Fruit fly (Drosophila melanogaster) whole organism, embryonic: ENCODE results near the gene Caper.

Experiments used
- BEAF-32 ChIP-seq: fragments of 200-800 bp; sonication (Bioruptor generic); optimal IDR thresholded peaks from 3 replicates; lab custom pipeline; 2017; ENCODE audit warnings: missing biosample characterization, missing genetic modification characterization, mild to moderate bottlenecking, moderate library complexity, missing genetic modification reagents
- CG10654 ChIP-seq: fragments of 200-800 bp; sonication (Bioruptor generic); optimal IDR thresholded peaks from 2 replicates; lab custom pipeline; 2016; ENCODE audit warnings: missing biosample characterization, missing genetic modification characterization
- CG11456 ChIP-seq: fragments of 200-800 bp; sonication (Bioruptor generic); IDR thresholded peaks from 3 replicates; pipeline ENCODE4 v1.3.6; 2022; ENCODE audit warnings: missing biosample characterization, missing genetic modification characterization
- CG14710 ChIP-seq: fragments of 200-800 bp; sonication (Bioruptor generic); optimal IDR thresholded peaks from 3 replicates; lab custom pipeline; 2019; ENCODE audit warnings: missing biosample characterization, mild to moderate bottlenecking, missing genetic modification characterization, moderate library complexity
- CG16779 ChIP-seq: fragments of 200-800 bp; sonication (Bioruptor generic); IDR thresholded peaks from 2 replicates; pipeline ENCODE4 v1.3.6; 2022; ENCODE audit warnings: missing biosample characterization, missing genetic modification characterization
- CG16815 ChIP-seq: fragments of 200-800 bp; sonication (Bioruptor generic); optimal IDR thresholded peaks from 3 replicates; lab custom pipeline; 2017; ENCODE audit warnings: missing biosample characterization, mild to moderate bottlenecking, missing genetic modification characterization
- CG2116 ChIP-seq: fragments of 200-800 bp; sonication (Bioruptor generic); optimal IDR thresholded peaks from 3 replicates; lab custom pipeline; 2018; ENCODE audit warnings: missing biosample characterization, mild to moderate bottlenecking, missing genetic modification characterization
- CG32767 ChIP-seq: fragments of 200-800 bp; sonication (Bioruptor generic); IDR thresholded peaks from 2 replicates; pipeline ENCODE4 v1.3.6; 2022; ENCODE audit warnings: missing biosample characterization, missing genetic modification characterization
- CG34224 ChIP-seq: fragments of 200-800 bp; sonication (Bioruptor generic); IDR thresholded peaks from 3 replicates; pipeline ENCODE4 v1.3.6; 2022; ENCODE audit warnings: missing biosample characterization, missing genetic modification characterization; ENCODE audit not compliant: partially characterized antibody
- CG4707 ChIP-seq: fragments of 200-800 bp; sonication (Bioruptor generic); optimal IDR thresholded peaks from 2 replicates; lab custom pipeline; 2018; ENCODE audit warnings: missing biosample characterization, mild to moderate bottlenecking, missing genetic modification characterization, moderate library complexity
- CG4820 ChIP-seq: fragments of 200-800 bp; sonication (Bioruptor generic); optimal IDR thresholded peaks from 3 replicates; lab custom pipeline; 2016; ENCODE audit warnings: missing biosample characterization, missing genetic modification characterization
- CG5953 ChIP-seq: fragments of 200-800 bp; sonication (Bioruptor generic); IDR thresholded peaks from 2 replicates; pipeline ENCODE4 v1.3.6; 2022; ENCODE audit warnings: missing biosample characterization, missing genetic modification characterization
- CG6683 ChIP-seq: fragments of 200-800 bp; sonication (Bioruptor generic); optimal IDR thresholded peaks from 2 replicates; lab custom pipeline; 2017; ENCODE audit warnings: missing biosample characterization, mild to moderate bottlenecking, missing genetic modification characterization, missing genetic modification reagents
- CG6765 ChIP-seq: fragments of 200-800 bp; sonication (Bioruptor generic); optimal IDR thresholded peaks from 3 replicates; lab custom pipeline; 2017; ENCODE audit warnings: missing biosample characterization, mild to moderate bottlenecking, missing genetic modification characterization
- CG6813 ChIP-seq: fragments of 200-800 bp; sonication (Bioruptor generic); optimal IDR thresholded peaks from 2 replicates; lab custom pipeline; 2017; ENCODE audit warnings: missing biosample characterization, missing genetic modification characterization, mild to moderate bottlenecking, moderate library complexity, missing genetic modification reagents
- CG8089 ChIP-seq: fragments of 200-800 bp; sonication (Bioruptor generic); optimal IDR thresholded peaks from 3 replicates; lab custom pipeline; 2016; ENCODE audit warnings: missing biosample characterization, missing genetic modification characterization
- Chrac-16 ChIP-seq: fragments of 200-800 bp; sonication (Bioruptor generic); optimal IDR thresholded peaks from 3 replicates; lab custom pipeline; 2016; ENCODE audit warnings: missing biosample characterization, missing genetic modification characterization
- Dek ChIP-seq: fragments of 200-800 bp; sonication (Bioruptor generic); optimal IDR thresholded peaks from 3 replicates; lab custom pipeline; 2019; ENCODE audit warnings: missing biosample characterization, mild to moderate bottlenecking, missing genetic modification characterization, moderate library complexity
- Dll ChIP-seq: fragments of 200-800 bp; sonication (Bioruptor generic); IDR thresholded peaks from 4 replicates; pipeline ENCODE4 v1.3.6; 2022; ENCODE audit warnings: missing biosample characterization, missing genetic modification characterization; ENCODE audit not compliant: partially characterized antibody
- Dp ChIP-seq: fragments of 200-800 bp; sonication (Bioruptor generic); optimal IDR thresholded peaks from 2 replicates; lab custom pipeline; 2018; ENCODE audit warnings: missing biosample characterization, mild to moderate bottlenecking, missing genetic modification characterization, moderate library complexity
- H15 ChIP-seq: fragments of 200-800 bp; sonication (Bioruptor generic); IDR thresholded peaks from 3 replicates; pipeline ENCODE4 v1.3.6; 2022; ENCODE audit warnings: missing biosample characterization, missing genetic modification characterization
- Hr78 ChIP-seq, 2 experiments: fragments of 200-800 bp in 1 of 2; fragments of >200 bp in 1 of 2; sonication (Bioruptor generic) in 1 of 2; optimal IDR thresholded peaks; 2 replicates each; lab custom pipeline; 2017 to 2019; ENCODE audit warnings: missing biosample characterization in 2 of 2, missing genetic modification characterization in 2 of 2, mild to moderate bottlenecking in 1 of 2, moderate library complexity in 1 of 2
- MBD-R2 ChIP-seq: fragments of 200-800 bp; sonication (Bioruptor generic); IDR thresholded peaks from 2 replicates; pipeline ENCODE4 v1.3.6; 2022; ENCODE audit warnings: missing biosample characterization, missing genetic modification characterization
- MESR4 ChIP-seq: fragments of 200-800 bp; sonication (Bioruptor generic); optimal IDR thresholded peaks from 2 replicates; lab custom pipeline; 2018; ENCODE audit warnings: missing biosample characterization, mild to moderate bottlenecking, missing genetic modification characterization, moderate library complexity
- Mes4 ChIP-seq: fragments of 200-800 bp; sonication (Bioruptor generic); optimal IDR thresholded peaks from 2 replicates; lab custom pipeline; 2016; ENCODE audit warnings: missing biosample characterization, missing genetic modification characterization
- Myb ChIP-seq: fragments of 200-800 bp; sonication (Bioruptor generic); optimal IDR thresholded peaks from 2 replicates; lab custom pipeline; 2016; ENCODE audit warnings: missing biosample characterization, missing genetic modification characterization
- NfI ChIP-seq: fragments of 200-800 bp; sonication (Bioruptor generic); optimal IDR thresholded peaks from 3 replicates; lab custom pipeline; 2018; ENCODE audit warnings: missing biosample characterization, mild to moderate bottlenecking, missing genetic modification characterization, moderate library complexity
- Optix ChIP-seq: fragments of 200-800 bp; sonication (Bioruptor generic); IDR thresholded peaks from 3 replicates; pipeline ENCODE4 v1.3.6; 2022; ENCODE audit warnings: missing biosample characterization, missing genetic modification characterization
- Taf1 ChIP-seq: fragments of 200-800 bp; sonication (Bioruptor generic); IDR thresholded peaks from 2 replicates; pipeline ENCODE4 v1.3.6; 2022; ENCODE audit warnings: missing biosample characterization, missing genetic modification characterization
- Xrp1 ChIP-seq: fragments of 200-800 bp; sonication (Bioruptor generic); IDR thresholded peaks from 2 replicates; pipeline ENCODE4 v1.3.6; 2022; ENCODE audit warnings: missing biosample characterization, missing genetic modification characterization
- bsh ChIP-seq, 2 experiments: fragments of 200-800 bp; sonication (Bioruptor generic); optimal IDR thresholded peaks; 2 replicates each; lab custom pipeline; 2017 to 2018; ENCODE audit warnings: mild to moderate bottlenecking in 2 of 2, missing biosample characterization in 2 of 2, missing genetic modification characterization in 2 of 2, moderate library complexity in 1 of 2
- cg ChIP-seq: fragments of 200-800 bp; sonication (Bioruptor generic); optimal IDR thresholded peaks from 3 replicates; lab custom pipeline; 2019; ENCODE audit warnings: missing biosample characterization, mild to moderate bottlenecking, missing genetic modification characterization, moderate library complexity
- chinmo ChIP-seq: fragments of 200-800 bp; sonication (Bioruptor generic); IDR thresholded peaks from 4 replicates; pipeline ENCODE4 v1.3.6; 2022; ENCODE audit warnings: missing biosample characterization, missing genetic modification characterization; ENCODE audit not compliant: partially characterized antibody
- corto ChIP-seq: fragments of 200-800 bp; sonication (Bioruptor generic); optimal IDR thresholded peaks from 2 replicates; lab custom pipeline; 2016; ENCODE audit warnings: missing biosample characterization, mild to moderate bottlenecking, missing genetic modification characterization, moderate library complexity
- crp ChIP-seq, 2 experiments: fragments of 200-800 bp; sonication (Bioruptor generic); optimal IDR thresholded peaks; 2 replicates in 1 of 2; 3 replicates in 1 of 2; lab custom pipeline; 2017; ENCODE audit warnings: missing biosample characterization in 2 of 2, missing genetic modification characterization in 2 of 2, mild to moderate bottlenecking in 1 of 2, moderate library complexity in 1 of 2
- dpn ChIP-seq, 2 experiments: fragments of 200-800 bp; sonication (Bioruptor generic); optimal IDR thresholded peaks; 3 replicates each; lab custom pipeline; 2016; ENCODE audit warnings: missing biosample characterization in 2 of 2, missing genetic modification characterization in 2 of 2
- fd64A ChIP-seq: fragments of 200-800 bp; sonication (Bioruptor generic); optimal IDR thresholded peaks from 3 replicates; lab custom pipeline; 2018; ENCODE audit warnings: missing biosample characterization, mild to moderate bottlenecking, missing genetic modification characterization
- kay ChIP-seq: fragments of 200-800 bp; sonication (Bioruptor generic); optimal IDR thresholded peaks from 2 replicates; lab custom pipeline; 2016; ENCODE audit warnings: missing biosample characterization, missing genetic modification characterization
- klu ChIP-seq: fragments of 200-800 bp; sonication (Bioruptor generic); IDR thresholded peaks from 2 replicates; pipeline ENCODE4 v1.3.6; 2022; ENCODE audit warnings: missing biosample characterization, missing genetic modification characterization
- lov ChIP-seq, 2 experiments: fragments of 200-800 bp in 1 of 2; fragments of >200 bp in 1 of 2; sonication (Bioruptor generic) in 1 of 2; IDR thresholded peaks in 1 of 2; optimal IDR thresholded peaks in 1 of 2; 2 replicates in 1 of 2; 3 replicates in 1 of 2; pipeline versions ENCODE4 v1.3.6 to Lab custom; 2017 to 2022; ENCODE audit warnings: missing biosample characterization in 1 of 2, missing genetic modification characterization in 1 of 2
- maf-S ChIP-seq: fragments of 200-800 bp; sonication (Bioruptor generic); optimal IDR thresholded peaks from 2 replicates; lab custom pipeline; 2016; ENCODE audit warnings: missing biosample characterization, missing genetic modification characterization
- pzg ChIP-seq: fragments of 200-800 bp; sonication (Bioruptor generic); optimal IDR thresholded peaks from 3 replicates; lab custom pipeline; 2018; ENCODE audit warnings: missing biosample characterization, mild to moderate bottlenecking, missing genetic modification characterization, moderate library complexity
- sob ChIP-seq: fragments of 200-800 bp; sonication (Bioruptor generic); IDR thresholded peaks from 2 replicates; pipeline ENCODE4 v1.3.6; 2022; ENCODE audit warnings: missing biosample characterization, missing genetic modification characterization
- wek ChIP-seq: fragments of 200-800 bp; sonication (Bioruptor generic); optimal IDR thresholded peaks from 3 replicates; lab custom pipeline; 2018; ENCODE audit warnings: missing biosample characterization, mild to moderate bottlenecking, missing genetic modification characterization, moderate library complexity

Gene Caper

DNA sequence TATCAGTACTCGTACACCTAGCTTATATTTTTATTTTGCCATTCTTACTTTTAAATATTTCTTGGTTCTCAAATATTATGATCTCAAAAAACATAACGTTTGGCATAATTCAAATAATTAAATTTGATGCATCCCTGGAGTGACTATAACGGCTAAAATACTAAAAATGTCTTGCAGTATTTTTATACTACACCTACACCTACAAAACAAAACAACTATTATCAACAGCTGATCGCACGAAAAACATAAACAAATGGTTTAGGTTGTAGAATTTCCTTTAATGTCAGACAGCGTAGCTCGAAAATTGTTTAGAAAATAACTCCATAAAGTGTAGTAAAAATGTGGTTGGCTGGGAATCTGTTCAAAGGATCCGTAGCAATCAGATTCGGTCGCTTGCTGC lies 19.4 kb upstream of the Caper start, which contains the start of gene CG43322 (continued):
- TF ChIP-seq CG16815 (GFP tag; lab: Kevin White, UChicago) (no peak), CG32767 (GFP tag; lab: Robert Waterston, UW) (no peak), Optix (no peak), Dll (GFP tag; lab: Robert Waterston, UW) (peak; percentile 34; the same call in 1 of the 4 replicates), wek (GFP tag; lab: Kevin White, UChicago) (no peak), cg (GFP tag; lab: Kevin White, UChicago) (peak; percentile 56), NfI (no peak), kay (GFP tag; lab: Kevin White, UChicago) (no peak), CG6683 (GFP tag; lab: Kevin White, UChicago) (no peak), MESR4 (GFP tag; lab: Kevin White, UChicago) (peak; percentile 6), CG14710 (tag; lab: Kevin White, UChicago) (peak; percentile 6), pzg (GFP tag; lab: Kevin White, UChicago) (peak; percentile 37), maf-S (GFP tag; lab: Kevin White, UChicago) (no peak), Dp (peak; percentile 35), lov (optimal IDR thresholded peaks at IDR 0.05; lab: Kevin White, UChicago) (no peak), lov (GFP tag; IDR thresholded peaks at IDR 0.05; lab: Robert Waterston, UW) (no peak), CG11456 (GFP tag; lab: Robert Waterston, UW) (no peak), chinmo (GFP tag; lab: Robert Waterston, UW) (no peak), Myb (peak; percentile 92), MBD-R2 (peak; percentile 56; the same call in 1 of the 2 replicates), CG34224 (GFP tag; lab: Robert Waterston, UW) (0 out of 3 replicates have a peak, but pooled peaks have one; percentile 17), CG6813 (no peak), fd64A (GFP tag; lab: Kevin White, UChicago) (no peak), dpn (GFP tag; optimal IDR thresholded peaks at IDR 0.05; lab: Kevin White, UChicago) (no peak), CG10654 (GFP tag; lab: Kevin White, UChicago) (no peak), CG2116 (GFP tag; lab: Kevin White, UChicago) (peak; percentile 2), crp (GFP tag; optimal IDR thresholded peaks at IDR 0.05; lab: Kevin White, UChicago) (peak; percentile 2 to 85), CG4707 (GFP tag; lab: Kevin White, UChicago) (no peak), BEAF-32 (GFP tag; lab: Kevin White, UChicago) (peak; percentile 1), CG6765 (GFP tag; lab: Kevin White, UChicago) (no peak), CG8089 (GFP tag; lab: Kevin White, UChicago) (no peak)

DNA sequence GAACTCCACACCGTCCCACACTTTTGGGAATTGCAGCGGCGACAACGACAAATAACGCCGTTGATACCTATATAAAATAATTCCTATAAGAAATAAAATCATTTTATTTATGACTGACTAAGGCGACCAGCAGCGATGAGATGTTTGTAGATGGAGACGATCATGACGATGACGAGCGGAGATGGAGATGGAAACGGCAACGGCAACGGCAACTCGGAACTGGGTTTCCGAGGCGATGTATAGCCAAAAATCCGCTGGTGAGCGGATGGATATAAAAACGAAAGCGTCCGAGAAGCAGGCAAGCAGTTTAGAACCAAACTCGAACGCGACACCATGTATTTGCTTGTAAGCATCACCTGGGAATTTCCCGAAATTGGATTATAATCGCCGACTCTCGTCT lies 11.1 kb upstream of the Caper start, which contains the start of gene Pcp:
Pcp (plus strand) TSS at position 301 of the 400 bp plus-strand sequence.
- TF ChIP-seq Dek (tag; lab: Kevin White, UChicago) (no peak), corto (GFP tag; lab: Kevin White, UChicago) (no peak), Xrp1 (GFP tag; lab: Robert Waterston, UW) (no peak), Taf1 (GFP tag; lab: Robert Waterston, UW) (no peak), Mes4 (GFP tag; lab: Kevin White, UChicago) (no peak), H15 (GFP tag; lab: Robert Waterston, UW) (no peak), CG11456 (GFP tag; lab: Robert Waterston, UW) (no peak), sob (GFP tag; lab: Robert Waterston, UW) (no peak), Chrac-16 (GFP tag; lab: Kevin White, UChicago) (no peak), CG16779 (no peak), bsh (GFP tag; optimal IDR thresholded peaks at IDR 0.05; lab: Kevin White, UChicago) (no peak), Hr78 (GFP tag; optimal IDR thresholded peaks at IDR 0.05; lab: Kevin White, UChicago) (no peak), klu (GFP tag; lab: Robert Waterston, UW) (no peak), CG5953 (GFP tag; lab: Robert Waterston, UW) (no peak), CG4820 (GFP tag; lab: Kevin White, UChicago) (no peak), dpn (GFP tag; optimal IDR thresholded peaks at IDR 0.05; lab: Kevin White, UChicago) (no peak)
